Worm (Caenorhabditis elegans) whole organism, L3 larva: ENCODE measurements around the gene Y62H9A.4.

ENCODE experiments used
- R02D3.7 ChIP-seq: fragments of 150-350 bp; optimal IDR thresholded peaks from 2 replicates; lab custom pipeline; 2014; ENCODE audit warnings: missing biosample characterization, missing genetic modification characterization
- fos-1 ChIP-seq: fragments of 150-350 bp; optimal IDR thresholded peaks from 2 replicates; lab custom pipeline; 2014; ENCODE audit warnings: missing biosample characterization, missing genetic modification characterization
- hmg-11 ChIP-seq: sonication (generic microtip); optimal IDR thresholded peaks from 2 replicates; lab custom pipeline; 2016; ENCODE audit warnings: missing genetic modification characterization, missing compliant biosample characterization
- snpc-4 ChIP-seq: fragments of 150-350 bp; optimal IDR thresholded peaks from 2 replicates; lab custom pipeline; 2014; ENCODE audit warnings: missing biosample characterization, missing genetic modification characterization
- zag-1 ChIP-seq: fragments of 150-350 bp; optimal IDR thresholded peaks from 2 replicates; lab custom pipeline; 2014; ENCODE audit warnings: missing biosample characterization, missing genetic modification characterization

DNA sequence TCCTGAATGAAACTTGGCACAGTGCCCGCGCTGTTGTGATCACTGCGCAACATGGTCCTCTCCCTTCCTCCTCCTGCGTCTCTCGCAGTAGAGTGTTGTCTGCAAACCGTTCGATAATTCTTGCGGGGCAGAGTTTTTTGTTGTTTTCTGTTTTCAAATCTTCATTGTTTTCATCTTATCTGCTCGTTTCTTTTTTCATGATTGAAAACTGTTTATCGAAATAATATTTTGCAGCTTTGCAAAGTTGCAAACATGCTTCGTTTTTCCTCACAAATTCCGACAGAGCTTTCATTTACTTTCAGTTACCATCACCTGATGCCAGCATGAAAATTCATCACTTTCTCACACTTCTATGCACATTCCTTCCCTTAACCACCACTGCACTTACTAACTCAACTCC lies 22.7 kb upstream of the Y62H9A.4 start, which contains the start of gene mes-1:
- TF ChIP-seq hmg-11 = no peak
- TF ChIP-seq snpc-4 (tag; lab: Kevin White, UChicago) = no peak
- TF ChIP-seq R02D3.7 (tag; lab: Kevin White, UChicago) = no peak
- no peak for TF ChIP-seq zag-1 (tag; lab: Kevin White, UChicago)
- TF ChIP-seq fos-1 (tag; lab: Kevin White, UChicago) = no peak
